Worm (Caenorhabditis elegans) whole organism, mixed stage, embryonic: ENCODE measurements around the gene ZC373.5.

ENCODE experiments used
- bed-3 ChIP-seq: fragments of 200-800 bp; sonication (Bioruptor generic); optimal IDR thresholded peaks from 3 replicates; lab custom pipeline; 2018; ENCODE audit warnings: mild to moderate bottlenecking, missing genetic modification characterization, moderate library complexity, missing compliant biosample characterization
- ceh-39 ChIP-seq: fragments of 150-350 bp; optimal IDR thresholded peaks from 2 replicates; lab custom pipeline; 2014; ENCODE audit warnings: missing biosample characterization, missing genetic modification characterization
- ceh-43 ChIP-seq: fragments of 200-800 bp; sonication (Bioruptor generic); optimal IDR thresholded peaks from 2 replicates; lab custom pipeline; 2018; ENCODE audit warnings: mild to moderate bottlenecking, missing genetic modification characterization, moderate library complexity, missing compliant biosample characterization
- ceh-83 ChIP-seq: fragments of 200-800 bp; sonication (Bioruptor generic); optimal IDR thresholded peaks from 2 replicates; lab custom pipeline; 2018; ENCODE audit warnings: mild to moderate bottlenecking, missing genetic modification characterization, missing compliant biosample characterization
- ces-1 ChIP-seq: fragments of 150-350 bp; optimal IDR thresholded peaks from 2 replicates; lab custom pipeline; 2014; ENCODE audit warnings: missing biosample characterization, missing genetic modification reagents, missing genetic modification characterization
- cnd-1 ChIP-seq: fragments of 200-800 bp; sonication (Bioruptor generic); optimal IDR thresholded peaks from 2 replicates; lab custom pipeline; 2018; ENCODE audit warnings: mild to moderate bottlenecking, missing genetic modification characterization, missing compliant biosample characterization
- elt-1 ChIP-seq: sonication (generic microtip); optimal IDR thresholded peaks from 2 replicates; lab custom pipeline; 2017; ENCODE audit warnings: missing genetic modification characterization, mild to moderate bottlenecking, missing compliant biosample characterization, antibody characterized with exemption, moderate library complexity, borderline replicate concordance; ENCODE audit not compliant: insufficient read depth
- elt-3 ChIP-seq: fragments of 150-350 bp; optimal IDR thresholded peaks from 2 replicates; lab custom pipeline; 2014; ENCODE audit warnings: missing biosample characterization, missing genetic modification characterization
- flh-1 ChIP-seq: fragments of 200-800 bp; sonication (Bioruptor generic); optimal IDR thresholded peaks from 2 replicates; lab custom pipeline; 2018; ENCODE audit warnings: mild to moderate bottlenecking, missing genetic modification characterization, moderate library complexity, missing compliant biosample characterization
- ham-2 ChIP-seq: fragments of 200-800 bp; sonication (Bioruptor generic); optimal IDR thresholded peaks from 2 replicates; lab custom pipeline; 2018; ENCODE audit warnings: mild to moderate bottlenecking, missing genetic modification characterization, missing compliant biosample characterization
- hlh-1 ChIP-seq: fragments of 150-350 bp; optimal IDR thresholded peaks from 2 replicates; lab custom pipeline; 2014; ENCODE audit warnings: missing biosample characterization, missing genetic modification reagents, missing genetic modification characterization
- lin-13 ChIP-seq: fragments of 150-350 bp; optimal IDR thresholded peaks from 2 replicates; lab custom pipeline; 2014; ENCODE audit warnings: missing biosample characterization, missing genetic modification characterization
- lin-32 ChIP-seq: fragments of 200-800 bp; sonication (Bioruptor generic); optimal IDR thresholded peaks from 2 replicates; lab custom pipeline; 2018; ENCODE audit warnings: mild to moderate bottlenecking, missing genetic modification characterization, missing compliant biosample characterization
- lsy-2 ChIP-seq: fragments of 150-350 bp; optimal IDR thresholded peaks from 2 replicates; lab custom pipeline; 2014; ENCODE audit warnings: missing biosample characterization, missing genetic modification characterization
- mab-5 ChIP-seq: fragments of 150-350 bp; optimal IDR thresholded peaks from 2 replicates; lab custom pipeline; 2014; ENCODE audit warnings: missing biosample characterization, missing genetic modification characterization
- mep-1 ChIP-seq: fragments of 150-350 bp; optimal IDR thresholded peaks from 2 replicates; lab custom pipeline; 2017; ENCODE audit warnings: missing biosample characterization, missing genetic modification reagents, missing genetic modification characterization, inconsistent platforms
- nhr-12 ChIP-seq: fragments of 150-350 bp; optimal IDR thresholded peaks from 2 replicates; lab custom pipeline; 2014; ENCODE audit warnings: missing biosample characterization, missing genetic modification characterization
- nhr-2 ChIP-seq: fragments of 150-350 bp; optimal IDR thresholded peaks from 2 replicates; lab custom pipeline; 2014; ENCODE audit warnings: missing biosample characterization, missing genetic modification characterization
- nhr-237 ChIP-seq: fragments of 150-350 bp; optimal IDR thresholded peaks from 2 replicates; lab custom pipeline; 2014; ENCODE audit warnings: missing biosample characterization, missing genetic modification characterization
- nhr-28 ChIP-seq: fragments of 150-350 bp; optimal IDR thresholded peaks from 2 replicates; lab custom pipeline; 2014; ENCODE audit warnings: missing biosample characterization, missing genetic modification characterization
- nhr-76 ChIP-seq: sonication (generic microtip); optimal IDR thresholded peaks from 2 replicates; lab custom pipeline; 2017; ENCODE audit warnings: missing biosample characterization, missing genetic modification characterization
- pha-4 ChIP-seq: fragments of 150-350 bp; optimal IDR thresholded peaks from 2 replicates; lab custom pipeline; 2018; ENCODE audit warnings: missing biosample characterization, missing genetic modification reagents, missing genetic modification characterization
- sem-2 ChIP-seq: fragments of 200-800 bp; sonication (Bioruptor generic); optimal IDR thresholded peaks from 2 replicates; lab custom pipeline; 2018; ENCODE audit warnings: mild to moderate bottlenecking, missing genetic modification characterization, missing compliant biosample characterization
- snpc-4 ChIP-seq: fragments of 150-350 bp; optimal IDR thresholded peaks from 2 replicates; lab custom pipeline; 2014; ENCODE audit warnings: missing biosample characterization, missing genetic modification characterization
- sptf-1 ChIP-seq: sonication (generic microtip); optimal IDR thresholded peaks from 2 replicates; lab custom pipeline; 2017; ENCODE audit warnings: mild to moderate bottlenecking, missing genetic modification characterization, moderate library complexity, missing compliant biosample characterization
- tbx-8 ChIP-seq: fragments of 200-800 bp; sonication (Bioruptor generic); optimal IDR thresholded peaks from 2 replicates; lab custom pipeline; 2018; ENCODE audit warnings: mild to moderate bottlenecking, missing genetic modification characterization, moderate library complexity, missing compliant biosample characterization
- unc-120 ChIP-seq: sonication (generic microtip); optimal IDR thresholded peaks from 2 replicates; lab custom pipeline; 2017; ENCODE audit warnings: missing genetic modification characterization, missing compliant biosample characterization; ENCODE audit not compliant: poor library complexity, severe bottlenecking
- unc-39 ChIP-seq: fragments of 150-350 bp; optimal IDR thresholded peaks from 2 replicates; lab custom pipeline; 2014; ENCODE audit warnings: missing biosample characterization, missing genetic modification characterization
- unc-62 ChIP-seq: fragments of 150-350 bp; optimal IDR thresholded peaks from 2 replicates; lab custom pipeline; 2014; ENCODE audit warnings: missing biosample characterization, missing genetic modification reagents, missing genetic modification characterization
- zip-8 ChIP-seq: fragments of 150-350 bp; optimal IDR thresholded peaks from 2 replicates; lab custom pipeline; 2014; ENCODE audit warnings: missing biosample characterization, missing genetic modification characterization

The ZC373.5 gene

DNA sequence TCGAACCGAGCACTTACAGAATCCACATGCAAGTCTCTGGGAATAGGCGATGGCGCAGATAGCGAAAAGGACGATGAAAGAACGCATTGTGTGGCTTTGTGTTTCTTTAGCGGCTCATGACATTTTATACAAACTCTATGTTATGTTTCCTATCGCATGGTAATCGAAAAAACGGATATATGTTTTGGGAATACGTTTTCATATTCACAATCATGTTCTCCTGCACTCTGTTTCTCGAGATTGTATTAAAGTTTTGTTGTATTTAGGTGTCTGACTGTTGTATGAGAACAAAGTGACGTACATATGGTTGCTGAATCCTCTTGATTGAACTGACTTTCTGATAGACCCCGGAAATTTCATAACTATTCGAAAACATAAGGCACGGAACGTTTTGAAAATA, 15.9 kb downstream of the ZC373.5 start, which contains the start of gene ZC373.2:
TSS of gene ZC373.2 (minus strand) at position 101 of the 400 bp plus-strand sequence.
- no peak for TF ChIP-seq bed-3
- TF ChIP-seq nhr-28 (tag; lab: Kevin White, UChicago): no peak
- no peak for TF ChIP-seq nhr-76 (tag; lab: Kevin White, UChicago)
- no peak for TF ChIP-seq lin-13
- TF ChIP-seq zip-8 (tag; lab: Kevin White, UChicago): no peak
- no peak for TF ChIP-seq ces-1
- TF ChIP-seq ceh-43 (GFP tag; lab: Kevin White, UChicago): no peak
- TF ChIP-seq sem-2 (GFP tag; lab: Kevin White, UChicago): no peak
- TF ChIP-seq unc-39 (tag; lab: Kevin White, UChicago): no peak
- TF ChIP-seq tbx-8 (GFP tag; lab: Kevin White, UChicago): no peak
- TF ChIP-seq unc-120 (tag; lab: Kevin White, UChicago): no peak
- TF ChIP-seq nhr-237 (tag; lab: Kevin White, UChicago): no peak
- TF ChIP-seq lin-32 (GFP tag; lab: Kevin White, UChicago): no peak
- no peak for TF ChIP-seq pha-4 (tag; lab: Kevin White, UChicago)
- no peak for TF ChIP-seq ceh-83 (GFP tag; lab: Kevin White, UChicago)
- no peak for TF ChIP-seq hlh-1 (tag; lab: Kevin White, UChicago)
- TF ChIP-seq mep-1: no peak
- no peak for TF ChIP-seq elt-3 (tag; lab: Kevin White, UChicago)
- TF ChIP-seq flh-1 (GFP tag; lab: Kevin White, UChicago): no peak
- no peak for TF ChIP-seq nhr-12

DNA sequence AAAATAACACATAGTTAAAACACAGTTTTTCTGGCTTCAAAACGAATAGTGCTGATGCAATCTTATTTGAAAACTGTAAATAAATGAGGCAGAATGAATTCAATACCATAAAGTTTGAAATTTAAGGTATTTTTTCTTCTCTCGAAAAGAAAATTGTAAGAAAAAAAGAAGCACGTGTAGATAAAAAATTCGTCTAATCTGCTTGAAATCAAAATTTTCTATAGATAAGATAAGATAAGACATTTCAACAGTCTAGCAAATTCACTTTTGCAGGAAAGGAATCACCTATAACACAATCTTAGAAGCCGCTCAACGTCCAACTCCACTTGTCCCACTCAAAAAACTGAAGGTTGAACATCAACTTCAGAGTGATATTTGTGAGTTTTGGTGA, 19.8 kb downstream of the ZC373.5 start:
- no peak for TF ChIP-seq ces-1
- TF ChIP-seq nhr-237 (tag; lab: Kevin White, UChicago): no peak
- no peak for TF ChIP-seq nhr-2 (tag; lab: Kevin White, UChicago)
- TF ChIP-seq flh-1 (GFP tag; lab: Kevin White, UChicago): no peak
- no peak for TF ChIP-seq sem-2 (GFP tag; lab: Kevin White, UChicago)
- no peak for TF ChIP-seq lin-13
- TF ChIP-seq sptf-1 (tag; lab: Kevin White, UChicago): no peak
- no peak for TF ChIP-seq mab-5 (tag; lab: Kevin White, UChicago)
- no peak for TF ChIP-seq zip-8 (tag; lab: Kevin White, UChicago)
- TF ChIP-seq snpc-4: no peak
- no peak for TF ChIP-seq cnd-1 (tag; lab: Kevin White, UChicago)
- TF ChIP-seq nhr-12: no peak
- TF ChIP-seq hlh-1 (tag; lab: Kevin White, UChicago): no peak
- no peak for TF ChIP-seq ceh-83 (GFP tag; lab: Kevin White, UChicago)
- no peak for TF ChIP-seq tbx-8 (GFP tag; lab: Kevin White, UChicago)

DNA sequence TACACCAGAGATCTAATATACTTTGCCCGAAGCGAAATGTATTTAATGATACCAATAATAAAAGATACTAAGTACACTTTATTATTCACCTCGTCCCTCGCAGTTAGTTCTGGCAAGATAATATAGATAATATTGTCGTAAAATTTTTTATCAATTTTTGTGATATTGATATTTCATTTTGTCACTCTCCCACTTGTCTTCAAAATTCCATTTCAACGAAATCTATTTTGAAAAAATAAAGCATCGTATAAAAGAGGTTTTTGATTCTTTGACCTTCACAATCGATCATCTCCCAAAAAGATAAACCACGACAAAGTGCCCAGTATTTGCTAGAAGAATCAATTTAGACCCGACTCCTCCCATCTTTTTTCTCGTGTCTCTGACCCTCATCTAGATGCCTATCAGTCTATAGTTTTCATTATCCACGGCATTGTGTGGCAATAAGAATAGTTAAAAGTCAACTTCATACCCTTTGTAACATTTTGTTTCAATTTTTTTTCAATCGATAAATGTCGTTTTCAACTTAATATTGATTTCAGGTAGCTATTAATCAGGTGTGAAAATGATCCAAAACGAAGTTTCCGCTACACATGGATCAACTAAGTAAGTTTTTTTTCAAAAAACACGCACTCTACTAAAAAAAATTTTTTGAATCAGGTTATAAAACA, 20.3 kb downstream of the ZC373.5 start, which contains the start of gene cbs-1:
TSS of gene cbs-1 (plus strand) at position 534 of the 668 bp plus-strand sequence.
- TF ChIP-seq ceh-43 (GFP tag; lab: Kevin White, UChicago) (no peak), ceh-39 (no peak), nhr-12 (no peak), nhr-2 (tag; lab: Kevin White, UChicago) (no peak), ces-1 (no peak), lsy-2 (tag; lab: Kevin White, UChicago) (no peak)

DNA sequence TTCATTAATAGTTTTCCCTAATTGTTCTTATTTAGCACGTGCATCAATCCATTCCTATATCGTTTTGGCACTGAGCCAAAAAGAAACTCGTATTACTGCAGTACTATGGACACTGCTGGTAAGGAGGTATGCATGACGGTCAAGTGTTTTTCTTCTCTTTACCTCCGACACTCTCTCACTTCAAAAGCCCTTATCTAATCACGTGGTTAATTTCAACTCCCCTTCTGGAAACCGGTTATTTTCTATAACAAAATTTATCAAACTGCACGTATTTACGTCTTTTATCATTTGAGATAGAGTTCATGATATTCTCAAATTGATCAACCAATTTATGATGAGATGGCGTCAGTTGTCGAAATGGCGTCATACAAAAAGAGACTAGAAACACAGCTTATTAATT, 22.6 kb downstream of the ZC373.5 start:
- TF ChIP-seq lin-32 (GFP tag; lab: Kevin White, UChicago): no peak
- TF ChIP-seq ham-2 (GFP tag; lab: Kevin White, UChicago): no peak
- no peak for TF ChIP-seq ces-1
- no peak for TF ChIP-seq nhr-2 (tag; lab: Kevin White, UChicago)
- no peak for TF ChIP-seq mep-1
- TF ChIP-seq elt-3 (tag; lab: Kevin White, UChicago): no peak
- no peak for TF ChIP-seq bed-3
- no peak for TF ChIP-seq snpc-4
- no peak for TF ChIP-seq pha-4 (tag; lab: Kevin White, UChicago)

DNA sequence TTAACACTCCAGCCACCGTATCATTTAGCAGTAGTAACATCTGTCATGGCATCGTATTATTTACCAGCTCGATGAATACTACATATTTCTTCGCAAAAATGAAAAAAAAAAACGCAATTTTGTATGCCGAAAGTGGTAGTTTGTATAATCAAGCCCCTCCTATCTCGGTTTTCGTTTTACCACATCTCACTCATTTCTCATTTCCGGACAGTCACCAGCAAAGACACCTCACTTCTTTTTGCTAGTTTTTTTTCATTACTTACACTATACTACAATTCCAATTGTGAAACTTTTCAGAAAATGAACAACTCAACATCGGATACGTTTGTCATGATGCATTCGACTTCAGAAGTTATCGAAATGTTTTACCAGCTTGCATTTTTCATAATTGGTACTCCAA, 25.0 kb downstream of the ZC373.5 start, which contains the start of gene gnrr-3:
TSS of gene gnrr-3 (plus strand) at position 301 of the 400 bp plus-strand sequence.
- TF ChIP-seq unc-62 (GFP tag; lab: Kevin White, UChicago) (no peak), pha-4 (tag; lab: Kevin White, UChicago) (no peak), elt-1 (no peak), lsy-2 (tag; lab: Kevin White, UChicago) (no peak), bed-3 (no peak), cnd-1 (tag; lab: Kevin White, UChicago) (no peak), flh-1 (GFP tag; lab: Kevin White, UChicago) (no peak), elt-3 (tag; lab: Kevin White, UChicago) (no peak), ceh-83 (GFP tag; lab: Kevin White, UChicago) (no peak), tbx-8 (GFP tag; lab: Kevin White, UChicago) (no peak), nhr-2 (tag; lab: Kevin White, UChicago) (no peak), ceh-39 (no peak)
- TF ChIP-seq, all 35 proteins: peak for 0
